Worm (Caenorhabditis elegans): ENCODE data around the gene sre-45.

Gene sre-45

ce11 chrII:13567871-13568270, 50.2 kb downstream of the sre-45 start, which contains the start of gene Y48E1B.3:
Y48E1B.3 (minus strand) TSS chrII:13567971.
- no peak for TF ChIP-seq elt-1 (tag; optimal IDR thresholded peaks at IDR 0.05)
- no peak for TF ChIP-seq ama-1 (optimal IDR thresholded peaks at IDR 0.05)
- TF ChIP-seq nhr-11 (tag; optimal IDR thresholded peaks at IDR 0.05), result no peak

All from whole organism, L2 larva.